Worm (Caenorhabditis elegans): Measurements from ENCODE around the gene fbxc-18.

DNA sequence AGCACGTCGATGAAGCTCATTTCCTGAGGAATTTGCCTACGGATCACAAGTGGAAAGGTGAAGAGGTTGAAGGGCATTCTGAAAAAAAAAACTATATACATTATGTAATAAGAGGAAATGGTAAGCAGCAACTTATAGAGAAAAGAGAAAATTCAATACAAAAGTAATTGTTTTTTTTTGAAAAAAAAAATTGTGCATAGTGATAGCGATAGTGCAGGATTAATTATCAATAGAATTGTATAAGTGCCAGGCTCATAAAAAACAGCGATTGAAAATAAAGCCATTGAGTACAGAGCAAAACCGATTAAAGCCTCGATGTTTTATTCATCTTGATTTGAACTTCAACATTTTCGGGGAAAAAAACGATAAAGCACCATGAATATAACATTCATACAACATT is 6.0 kb upstream of the fbxc-18 start, which contains the start of gene C32B5.15:
- no peak for TF ChIP-seq unc-39 (tag; optimal IDR thresholded peaks at IDR 0.05)
- TF ChIP-seq nhr-77 (tag; optimal IDR thresholded peaks at IDR 0.05): no peak
- TF ChIP-seq lin-39 (tag; optimal IDR thresholded peaks at IDR 0.05): no peak
- TF ChIP-seq unc-62 (GFP tag; optimal IDR thresholded peaks at IDR 0.05 in 1 of 2): no peak
- no peak for TF ChIP-seq unc-62 (tag; optimal IDR thresholded peaks at IDR 0.05)
- no peak for TF ChIP-seq zfp-2 (tag; optimal IDR thresholded peaks at IDR 0.05)
- TF ChIP-seq nhr-76 (tag; optimal IDR thresholded peaks at IDR 0.05): no peak
- no peak for TF ChIP-seq lsy-2 (tag; optimal IDR thresholded peaks at IDR 0.05)
- TF ChIP-seq nhr-25 (tag; optimal IDR thresholded peaks at IDR 0.05; ENCODE audit: borderline replicate concordance, insufficient read depth): no peak
- TF ChIP-seq ces-1 (GFP tag; optimal IDR thresholded peaks at IDR 0.05): no peak
- TF ChIP-seq mdl-1 (tag; optimal IDR thresholded peaks at IDR 0.05): no peak
